Worm (Caenorhabditis elegans) whole organism, L2 larva: Measurements from ENCODE around the gene mans-3.

ENCODE experiments used
- C34F6.9 ChIP-seq: fragments of 150-350 bp; optimal IDR thresholded peaks from 2 replicates; lab custom pipeline; 2014; ENCODE audit warnings: missing biosample characterization, missing genetic modification characterization
- F13H6.1 ChIP-seq: sonication (generic microtip); optimal IDR thresholded peaks from 2 replicates; lab custom pipeline; 2016; ENCODE audit warnings: missing genetic modification characterization, missing compliant biosample characterization
- Y55F3AM.14 ChIP-seq: fragments of 200-800 bp; sonication (Bioruptor generic); optimal IDR thresholded peaks from 2 replicates; lab custom pipeline; 2018; ENCODE audit warnings: mild to moderate bottlenecking, missing genetic modification characterization, missing compliant biosample characterization
- ZK546.5 ChIP-seq: sonication (generic microtip); optimal IDR thresholded peaks from 2 replicates; lab custom pipeline; 2017; ENCODE audit warnings: missing biosample characterization, missing genetic modification characterization
- aly-2 ChIP-seq: fragments of 150-350 bp; optimal IDR thresholded peaks from 2 replicates; lab custom pipeline; 2014; ENCODE audit warnings: missing biosample characterization, missing genetic modification characterization
- ama-1 ChIP-seq: fragments of 150-350 bp; optimal IDR thresholded peaks from 2 replicates; lab custom pipeline; 2018; ENCODE audit warnings: inconsistent platforms
- ceh-82 ChIP-seq: fragments of 150-350 bp; optimal IDR thresholded peaks from 2 replicates; lab custom pipeline; 2014; ENCODE audit warnings: missing biosample characterization, missing genetic modification characterization
- crh-2 ChIP-seq: sonication (generic microtip); optimal IDR thresholded peaks from 2 replicates; lab custom pipeline; 2017; ENCODE audit warnings: missing biosample characterization, missing genetic modification characterization
- dmd-4 ChIP-seq: sonication (generic microtip); optimal IDR thresholded peaks from 2 replicates; lab custom pipeline; 2017; ENCODE audit warnings: missing biosample characterization, missing genetic modification characterization
- gmeb-1 ChIP-seq: fragments of 150-350 bp; optimal IDR thresholded peaks from 2 replicates; lab custom pipeline; 2014; ENCODE audit warnings: missing biosample characterization, missing genetic modification characterization
- lin-11 ChIP-seq: fragments of 150-350 bp; sonication (generic microtip); optimal IDR thresholded peaks from 2 replicates; lab custom pipeline; 2014; ENCODE audit warnings: missing biosample characterization, missing genetic modification characterization, inconsistent platforms, mixed read lengths
- lin-39 ChIP-seq: fragments of 150-350 bp; optimal IDR thresholded peaks from 2 replicates; lab custom pipeline; 2014; ENCODE audit warnings: missing biosample characterization, missing genetic modification reagents, missing genetic modification characterization
- lsy-2 ChIP-seq, 2 experiments: fragments of 150-350 bp in 1 of 2; sonication (generic microtip) in 1 of 2; optimal IDR thresholded peaks; 2 replicates each; lab custom pipeline; 2014 to 2017; ENCODE audit warnings: missing biosample characterization in 2 of 2, missing genetic modification characterization in 2 of 2
- mab-5 ChIP-seq: fragments of 150-350 bp; optimal IDR thresholded peaks from 2 replicates; lab custom pipeline; 2014; ENCODE audit warnings: missing biosample characterization, missing genetic modification characterization
- mbf-1 ChIP-seq: sonication (generic microtip); optimal IDR thresholded peaks from 2 replicates; lab custom pipeline; 2017; ENCODE audit warnings: missing biosample characterization, missing genetic modification characterization
- mdl-1 ChIP-seq, 2 experiments: fragments of 150-350 bp in 1 of 2; sonication (generic microtip) in 1 of 2; optimal IDR thresholded peaks; 2 replicates each; lab custom pipeline; 2017; ENCODE audit warnings: missing biosample characterization in 2 of 2, missing genetic modification characterization in 2 of 2
- nhr-10 ChIP-seq: sonication (generic microtip); optimal IDR thresholded peaks from 2 replicates; lab custom pipeline; 2017; ENCODE audit warnings: missing biosample characterization, missing genetic modification characterization
- nhr-11 ChIP-seq: fragments of 150-350 bp; optimal IDR thresholded peaks from 2 replicates; lab custom pipeline; 2014; ENCODE audit warnings: missing biosample characterization, missing genetic modification characterization
- nhr-12 ChIP-seq: fragments of 150-350 bp; optimal IDR thresholded peaks from 2 replicates; lab custom pipeline; 2014; ENCODE audit warnings: missing biosample characterization, missing genetic modification characterization
- nhr-129 ChIP-seq: fragments of 150-350 bp; optimal IDR thresholded peaks from 2 replicates; lab custom pipeline; 2014; ENCODE audit warnings: missing biosample characterization, missing genetic modification characterization
- nhr-21 ChIP-seq: fragments of 150-350 bp; optimal IDR thresholded peaks from 2 replicates; lab custom pipeline; 2014; ENCODE audit warnings: missing biosample characterization, missing genetic modification characterization
- nhr-237 ChIP-seq: fragments of 150-350 bp; optimal IDR thresholded peaks from 2 replicates; lab custom pipeline; 2014; ENCODE audit warnings: missing biosample characterization, missing genetic modification characterization
- nhr-25 ChIP-seq: fragments of 150-350 bp; sonication (generic microtip); optimal IDR thresholded peaks from 3 replicates; lab custom pipeline; 2014; ENCODE audit warnings: missing biosample characterization, missing genetic modification characterization
- nhr-6 ChIP-seq: fragments of 150-350 bp; optimal IDR thresholded peaks from 2 replicates; lab custom pipeline; 2014; ENCODE audit warnings: missing biosample characterization, missing genetic modification characterization
- peb-1 ChIP-seq: fragments of 150-350 bp; optimal IDR thresholded peaks from 2 replicates; lab custom pipeline; 2014; ENCODE audit warnings: missing biosample characterization, missing genetic modification characterization
- sem-4 ChIP-seq: fragments of 150-350 bp; optimal IDR thresholded peaks from 2 replicates; lab custom pipeline; 2014; ENCODE audit warnings: missing biosample characterization, missing genetic modification reagents, missing genetic modification characterization
- skn-1 ChIP-seq: sonication (generic microtip); optimal IDR thresholded peaks from 2 replicates; lab custom pipeline; 2017; ENCODE audit warnings: missing biosample characterization, missing genetic modification characterization
- sma-9 ChIP-seq, 2 experiments: fragments of 150-350 bp in 1 of 2; sonication (generic microtip) in 1 of 2; optimal IDR thresholded peaks; 2 replicates each; lab custom pipeline; 2014 to 2016; ENCODE audit warnings: missing genetic modification characterization in 2 of 2, mild to moderate bottlenecking in 1 of 2, missing biosample characterization in 1 of 2, missing compliant biosample characterization in 1 of 2, missing genetic modification reagents in 1 of 2, moderate library complexity in 1 of 2
- snpc-4 ChIP-seq: fragments of 150-350 bp; optimal IDR thresholded peaks from 2 replicates; lab custom pipeline; 2014; ENCODE audit warnings: missing biosample characterization, missing genetic modification characterization
- unc-39 ChIP-seq: fragments of 150-350 bp; optimal IDR thresholded peaks from 2 replicates; lab custom pipeline; 2014; ENCODE audit warnings: missing biosample characterization, missing genetic modification characterization
- unc-55 ChIP-seq: fragments of 150-350 bp; sonication (generic microtip); optimal IDR thresholded peaks from 3 replicates; lab custom pipeline; 2014; ENCODE audit warnings: missing biosample characterization, missing genetic modification reagents, missing genetic modification characterization
- unc-62 ChIP-seq: fragments of 150-350 bp; optimal IDR thresholded peaks from 2 replicates; lab custom pipeline; 2014; ENCODE audit warnings: missing biosample characterization, missing genetic modification reagents, missing genetic modification characterization
- zag-1 ChIP-seq: fragments of 150-350 bp; optimal IDR thresholded peaks from 2 replicates; lab custom pipeline; 2014; ENCODE audit warnings: missing biosample characterization, missing genetic modification characterization
- ztf-1 ChIP-seq: fragments of 200-800 bp; sonication (Bioruptor generic); conservative IDR thresholded peaks from 2 replicates; pipeline ENCODE4 v1.3.6; 2022; ENCODE audit warnings: missing genetic modification characterization, missing compliant biosample characterization
- ztf-11 ChIP-seq: sonication (generic microtip); optimal IDR thresholded peaks from 2 replicates; lab custom pipeline; 2017; ENCODE audit warnings: missing biosample characterization, missing genetic modification characterization

mans-3 gene

DNA sequence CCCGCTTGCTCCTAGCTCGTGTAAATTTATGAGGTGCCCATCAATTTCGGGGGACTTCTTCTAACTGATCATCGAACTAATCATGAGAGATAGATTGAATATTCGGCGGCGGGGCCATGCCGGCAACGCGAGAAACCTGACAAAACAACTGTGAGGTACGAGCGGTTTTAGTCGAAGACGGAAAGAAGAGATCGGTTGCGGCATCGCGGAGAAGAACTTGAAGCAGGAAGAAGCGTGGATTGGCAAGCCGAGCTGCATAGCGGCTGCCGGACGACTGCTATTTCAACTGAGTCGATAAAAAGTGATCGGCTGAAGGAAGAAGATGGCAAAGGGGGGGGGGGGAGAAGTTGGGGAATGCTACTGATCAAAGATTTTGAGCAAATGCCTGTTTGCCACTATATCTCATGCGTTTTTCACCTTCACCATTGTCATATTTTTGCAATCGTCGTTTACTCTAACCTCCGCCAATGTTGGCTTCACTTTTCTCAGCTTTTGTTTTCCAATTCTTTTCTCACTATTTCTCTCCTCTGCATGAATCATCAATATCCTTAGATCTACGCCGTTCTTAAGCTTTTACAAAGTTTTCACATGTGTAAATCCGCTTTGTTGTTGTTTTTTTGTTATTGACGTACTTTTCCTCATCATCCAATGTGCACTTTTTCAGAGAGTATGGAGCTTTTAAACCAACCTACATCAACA is 30.4 kb downstream of the mans-3 start, which contains the start of gene pqn-62:
pqn-62 (plus strand) TSS at position 649 of the 699 bp plus-strand sequence.
- TF ChIP-seq skn-1 (no peak), F13H6.1 (tag; lab: Kevin White, UChicago) (peak; percentile 41), sma-9 (GFP tag; optimal IDR thresholded peaks at IDR 0.05; lab: Kevin White, UChicago) (peak; percentile 24), sma-9 (tag; optimal IDR thresholded peaks at IDR 0.05; lab: Kevin White, UChicago) (no peak), snpc-4 (tag; lab: Kevin White, UChicago) (no peak), ama-1 (lab: Kevin White, UChicago) (no peak), C34F6.9 (tag; lab: Kevin White, UChicago) (no peak)

DNA sequence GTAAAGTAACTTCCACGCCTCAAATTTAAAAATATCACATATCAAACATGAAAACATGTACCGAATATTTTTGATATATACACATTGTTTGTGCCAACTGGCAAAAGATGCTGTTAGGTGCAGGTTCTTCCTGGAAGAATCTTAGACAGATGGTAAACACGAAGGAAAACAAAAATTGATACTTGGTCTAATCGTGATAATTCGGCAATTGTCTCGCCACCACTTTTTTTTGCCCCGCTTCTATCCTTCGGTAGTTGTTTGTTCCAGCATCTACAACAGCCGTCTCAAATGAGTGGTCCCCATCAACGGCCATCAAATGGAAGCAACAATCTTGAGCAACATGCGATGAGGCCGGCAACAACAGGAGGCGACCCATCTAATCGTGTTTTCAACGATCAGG is 32.2 kb downstream of the mans-3 start:
- TF ChIP-seq unc-62 (GFP tag; lab: Kevin White, UChicago) (no peak), nhr-25 (no peak), nhr-12 (tag; lab: Kevin White, UChicago) (no peak), nhr-10 (tag; lab: Kevin White, UChicago) (no peak), unc-39 (tag; lab: Kevin White, UChicago) (no peak), F13H6.1 (tag; lab: Kevin White, UChicago) (peak; percentile 37)

DNA sequence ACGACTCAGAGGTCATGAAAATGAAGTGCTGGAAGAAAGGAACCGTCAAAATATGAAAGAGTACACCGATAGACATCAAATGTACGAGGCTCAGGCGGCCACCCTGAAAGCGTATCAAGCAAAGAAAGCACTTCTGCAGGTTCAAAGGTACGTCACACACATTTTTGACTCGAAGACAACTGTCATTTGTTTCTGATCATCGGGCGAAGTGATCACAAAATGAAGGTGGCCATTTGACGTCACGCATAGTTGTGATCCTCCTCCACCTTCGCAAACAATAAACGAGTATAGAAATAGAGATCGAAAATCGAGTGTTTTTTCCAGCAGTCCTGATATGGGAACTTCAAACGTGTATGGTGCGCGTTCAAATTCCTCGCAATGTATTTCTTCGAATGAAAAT is 34.0 kb downstream of the mans-3 start:
- TF ChIP-seq lin-39 (tag; lab: Kevin White, UChicago) (no peak), nhr-21 (tag; lab: Kevin White, UChicago) (no peak), C34F6.9 (tag; lab: Kevin White, UChicago) (no peak), sma-9 (GFP tag; optimal IDR thresholded peaks at IDR 0.05; lab: Kevin White, UChicago) (peak; percentile 62), sma-9 (tag; optimal IDR thresholded peaks at IDR 0.05; lab: Kevin White, UChicago) (no peak), lin-11 (tag; lab: Kevin White, UChicago) (no peak), nhr-129 (peak; percentile 30), aly-2 (tag; lab: Kevin White, UChicago) (no peak), nhr-237 (tag; lab: Kevin White, UChicago) (no peak), unc-55 (GFP tag; lab: Kevin White, UChicago) (no peak), gmeb-1 (tag; lab: Kevin White, UChicago) (no peak)

DNA sequence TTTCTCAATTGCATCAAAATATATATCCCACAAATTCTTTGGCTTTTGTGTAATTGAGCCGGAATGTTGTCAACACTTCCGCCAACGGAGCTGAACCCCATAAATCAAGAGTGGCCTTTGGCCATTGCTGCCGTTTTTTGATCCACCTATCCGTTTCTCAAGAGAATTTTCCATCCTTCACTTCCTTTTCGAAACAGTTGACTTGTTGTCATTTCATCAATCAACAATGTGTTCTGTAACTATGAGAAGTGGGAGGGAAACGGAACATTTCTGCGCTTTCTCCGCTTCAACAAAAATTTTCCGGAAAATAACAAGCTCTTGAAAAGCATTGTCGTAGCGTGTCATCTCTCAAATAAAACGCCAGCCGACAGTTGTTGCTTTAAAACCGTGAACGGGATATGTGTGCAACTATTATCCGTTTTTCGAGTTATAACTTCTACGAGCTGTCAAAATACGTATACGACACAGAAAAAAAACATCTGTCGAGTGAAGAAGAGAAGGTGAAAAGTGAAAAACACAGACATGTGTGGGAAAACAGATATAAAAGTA is 34.7 kb downstream of the mans-3 start:
- TF ChIP-seq nhr-12 (tag; lab: Kevin White, UChicago) (no peak), nhr-237 (tag; lab: Kevin White, UChicago) (no peak), mdl-1 (tag; optimal IDR thresholded peaks at IDR 0.05; lab: Kevin White, UChicago) (no peak), lsy-2 (tag; optimal IDR thresholded peaks at IDR 0.05; lab: Kevin White, UChicago) (peak in 1 of 2 experiments; percentile 24), nhr-11 (tag; lab: Kevin White, UChicago) (no peak), ztf-11 (tag; lab: Kevin White, UChicago) (no peak), unc-55 (GFP tag; lab: Kevin White, UChicago) (no peak), F13H6.1 (tag; lab: Kevin White, UChicago) (peak; percentile 35), dmd-4 (tag; lab: Kevin White, UChicago) (no peak), crh-2 (no peak), Y55F3AM.14 (GFP tag; lab: Kevin White, UChicago) (no peak), peb-1 (no peak), lin-39 (tag; lab: Kevin White, UChicago) (peak; percentile 2), sem-4 (tag; lab: Kevin White, UChicago) (no peak), unc-62 (GFP tag; lab: Kevin White, UChicago) (peak; percentile 4), nhr-21 (tag; lab: Kevin White, UChicago) (no peak), zag-1 (tag; lab: Kevin White, UChicago) (no peak), sma-9 (GFP tag; optimal IDR thresholded peaks at IDR 0.05; lab: Kevin White, UChicago) (peak; percentile 13), sma-9 (tag; optimal IDR thresholded peaks at IDR 0.05; lab: Kevin White, UChicago) (no peak), nhr-129 (no peak)

DNA sequence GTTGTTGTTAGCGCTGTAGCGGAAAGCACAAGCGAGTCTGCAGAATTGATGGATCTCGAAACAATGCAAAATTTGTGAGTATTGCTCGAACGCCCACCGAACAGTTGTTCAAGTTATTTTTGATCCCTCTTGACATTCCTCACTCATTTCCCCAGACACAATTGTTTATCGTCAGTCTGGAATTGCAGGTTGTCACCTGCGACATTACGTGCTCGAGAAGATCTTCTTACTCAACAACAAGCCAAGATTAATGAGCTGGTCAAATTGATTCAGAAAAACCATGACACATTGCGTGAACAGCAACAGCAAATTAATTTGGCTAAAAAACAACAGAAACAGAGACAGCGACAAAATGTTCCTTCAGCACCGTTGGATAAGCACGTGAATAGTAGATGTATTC is 36.7 kb downstream of the mans-3 start:
- TF ChIP-seq mbf-1 (tag; lab: Kevin White, UChicago), result no peak
- TF ChIP-seq nhr-6 (tag; lab: Kevin White, UChicago), result no peak
- TF ChIP-seq gmeb-1 (tag; lab: Kevin White, UChicago), result no peak
- no peak for TF ChIP-seq ZK546.5 (tag; lab: Kevin White, UChicago)
- no peak for TF ChIP-seq lsy-2 (tag; optimal IDR thresholded peaks at IDR 0.05; lab: Kevin White, UChicago)
- TF ChIP-seq zag-1 (tag; lab: Kevin White, UChicago), result no peak
- TF ChIP-seq ceh-82 (tag; lab: Kevin White, UChicago), result no peak
- TF ChIP-seq lin-11 (tag; lab: Kevin White, UChicago), result no peak
- TF ChIP-seq crh-2, result no peak
- TF ChIP-seq unc-39 (tag; lab: Kevin White, UChicago), result no peak
- TF ChIP-seq ztf-1, result no peak
- TF ChIP-seq mab-5 (tag; lab: Kevin White, UChicago), result no peak
- TF ChIP-seq nhr-25, result no peak
